Fruit fly (Drosophila melanogaster): ENCODE data around the gene Arl8.

Gene Arl8

dm6 chr3R:8112880-8113832 lies 13.2 kb upstream of the Arl8 start:
- no peak for TF ChIP-seq insv (optimal IDR thresholded peaks at IDR 0.05)
- no peak for TF ChIP-seq psq (optimal IDR thresholded peaks at IDR 0.05)
- no peak for TF ChIP-seq Sin3A (optimal IDR thresholded peaks at IDR 0.05)
- no peak for TF ChIP-seq Myc (optimal IDR thresholded peaks at IDR 0.05)
- TF ChIP-seq ttk (optimal IDR thresholded peaks at IDR 0.05) = no peak
- TF ChIP-seq h (optimal IDR thresholded peaks at IDR 0.05) = no peak

- TF ChIP-seq insv (optimal IDR thresholded peaks at IDR 0.05) = no peak
- TF ChIP-seq Myc (optimal IDR thresholded peaks at IDR 0.05) = no peak
- TF ChIP-seq Sin3A (optimal IDR thresholded peaks at IDR 0.05) = no peak
- TF ChIP-seq psq (optimal IDR thresholded peaks at IDR 0.05) = no peak
- TF ChIP-seq h (optimal IDR thresholded peaks at IDR 0.05) = no peak
- TF ChIP-seq ttk (optimal IDR thresholded peaks at IDR 0.05) = no peak
Measured at dm6 chr3R:8113833-8114673, 12.4 kb upstream of the Arl8 start.

- no peak for TF ChIP-seq ttk (optimal IDR thresholded peaks at IDR 0.05)
- TF ChIP-seq Sin3A (optimal IDR thresholded peaks at IDR 0.05) = no peak
- TF ChIP-seq h (optimal IDR thresholded peaks at IDR 0.05) = no peak
- TF ChIP-seq insv (optimal IDR thresholded peaks at IDR 0.05) = no peak
- TF ChIP-seq Myc (optimal IDR thresholded peaks at IDR 0.05) = no peak
- TF ChIP-seq psq (optimal IDR thresholded peaks at IDR 0.05) = no peak
Measured at dm6 chr3R:8115205-8115604, 11.2 kb upstream of the Arl8 start.

- TF ChIP-seq psq (optimal IDR thresholded peaks at IDR 0.05) (no peak), insv (optimal IDR thresholded peaks at IDR 0.05) (no peak), Sin3A (optimal IDR thresholded peaks at IDR 0.05) (no peak), ttk (optimal IDR thresholded peaks at IDR 0.05) (no peak), Myc (optimal IDR thresholded peaks at IDR 0.05) (no peak), h (optimal IDR thresholded peaks at IDR 0.05) (no peak)
Measured at dm6 chr3R:8115951-8116611, 10.3 kb upstream of the Arl8 start.

dm6 chr3R:8118062-8118461 lies 8.3 kb upstream of the Arl8 start:
- TF ChIP-seq ttk (optimal IDR thresholded peaks at IDR 0.05) (no peak), psq (optimal IDR thresholded peaks at IDR 0.05) (no peak), h (optimal IDR thresholded peaks at IDR 0.05) (no peak), Sin3A (optimal IDR thresholded peaks at IDR 0.05) (no peak), Myc (optimal IDR thresholded peaks at IDR 0.05) (no peak), insv (optimal IDR thresholded peaks at IDR 0.05) (no peak)

dm6 chr3R:8118781-8119456 lies 7.5 kb upstream of the Arl8 start:
- TF ChIP-seq insv (optimal IDR thresholded peaks at IDR 0.05) (no peak), ttk (optimal IDR thresholded peaks at IDR 0.05) (no peak), psq (optimal IDR thresholded peaks at IDR 0.05) (no peak), Myc (optimal IDR thresholded peaks at IDR 0.05) (no peak), Sin3A (optimal IDR thresholded peaks at IDR 0.05) (no peak), h (optimal IDR thresholded peaks at IDR 0.05) (no peak)

dm6 chr3R:8119457-8120337 lies 6.7 kb upstream of the Arl8 start:
- TF ChIP-seq psq (optimal IDR thresholded peaks at IDR 0.05) (no peak), Myc (optimal IDR thresholded peaks at IDR 0.05) (no peak), Sin3A (optimal IDR thresholded peaks at IDR 0.05) (no peak), ttk (optimal IDR thresholded peaks at IDR 0.05) (no peak), insv (optimal IDR thresholded peaks at IDR 0.05) (no peak), h (optimal IDR thresholded peaks at IDR 0.05) (no peak)

- TF ChIP-seq insv (optimal IDR thresholded peaks at IDR 0.05) (no peak), h (optimal IDR thresholded peaks at IDR 0.05) (no peak), Myc (optimal IDR thresholded peaks at IDR 0.05) (no peak), psq (optimal IDR thresholded peaks at IDR 0.05) (no peak), Sin3A (optimal IDR thresholded peaks at IDR 0.05) (no peak), ttk (optimal IDR thresholded peaks at IDR 0.05) (no peak)
Measured at dm6 chr3R:8120338-8120662, 6.1 kb upstream of the Arl8 start.

- TF ChIP-seq h (optimal IDR thresholded peaks at IDR 0.05) (no peak), Myc (optimal IDR thresholded peaks at IDR 0.05) (no peak), insv (optimal IDR thresholded peaks at IDR 0.05) (no peak), ttk (optimal IDR thresholded peaks at IDR 0.05) (no peak), psq (optimal IDR thresholded peaks at IDR 0.05) (no peak), Sin3A (optimal IDR thresholded peaks at IDR 0.05) (no peak)
Measured at dm6 chr3R:8122198-8122970, 4.0 kb upstream of the Arl8 start, which contains the start of gene CG7878. Gene CG7878 (plus strand): TSS chr3R:8122725.

Measured in Kc167 (cell line).